Worm (Caenorhabditis elegans) whole organism, midembryonic: ENCODE measurements around the gene B0252.11.

Source experiments
- T22C8.4 ChIP-seq: fragments of 200-800 bp; sonication (Bioruptor generic); IDR thresholded peaks from 2 replicates; pipeline ENCODE4 v1.3.6; 2022; ENCODE audit warnings: missing genetic modification characterization, missing compliant biosample characterization
- cog-1 ChIP-seq: sonication (generic microtip); optimal IDR thresholded peaks from 2 replicates; lab custom pipeline; 2016; ENCODE audit warnings: missing genetic modification characterization, missing compliant biosample characterization
- flt-1 ChIP-seq: fragments of 200-800 bp; sonication (Bioruptor generic); IDR thresholded peaks from 2 replicates; pipeline ENCODE4 v1.3.6; 2022; ENCODE audit warnings: missing genetic modification characterization, missing compliant biosample characterization
- klf-2 ChIP-seq: fragments of 200-800 bp; sonication (Bioruptor generic); conservative IDR thresholded peaks from 2 replicates; pipeline ENCODE4 v1.3.6; 2022; ENCODE audit warnings: missing genetic modification reagents, missing genetic modification characterization, missing compliant biosample characterization
- med-1 ChIP-seq: sonication (generic microtip); optimal IDR thresholded peaks from 2 replicates; lab custom pipeline; 2017; ENCODE audit warnings: missing genetic modification characterization, mild to moderate bottlenecking, missing compliant biosample characterization, antibody characterized with exemption, missing genetic modification reagents; ENCODE audit not compliant: insufficient read depth
- ref-1 ChIP-seq: fragments of 200-800 bp; sonication (Bioruptor generic); conservative IDR thresholded peaks from 2 replicates; pipeline ENCODE4 v1.3.6; 2022; ENCODE audit warnings: missing genetic modification reagents, missing genetic modification characterization, missing compliant biosample characterization
- tab-1 ChIP-seq: fragments of 200-800 bp; sonication (Bioruptor generic); IDR thresholded peaks from 2 replicates; pipeline ENCODE4 v1.3.6; 2022; ENCODE audit warnings: missing genetic modification characterization, missing compliant biosample characterization
- ztf-23 ChIP-seq: fragments of 200-800 bp; sonication (Bioruptor generic); IDR thresholded peaks from 2 replicates; pipeline ENCODE4 v1.3.6; 2022; ENCODE audit warnings: missing genetic modification reagents, missing genetic modification characterization, missing compliant biosample characterization
- ztf-29 ChIP-seq: fragments of 200-800 bp; sonication (Bioruptor generic); IDR thresholded peaks from 2 replicates; pipeline ENCODE4 v1.3.6; 2022; ENCODE audit warnings: missing genetic modification reagents, missing genetic modification characterization, missing compliant biosample characterization

Gene B0252.11

ce11 chrII:6917710-6918109 is at the start of gene B0252.11:
Gene B0252.11 (minus strand): TSS chrII:6917810.
- TF ChIP-seq klf-2 (no peak), cog-1 (tag; lab: Kevin White, UChicago) (no peak), tab-1 (GFP tag; lab: Robert Waterston, UW) (no peak), ztf-29 (GFP tag; lab: Robert Waterston, UW) (no peak)

- no peak for TF ChIP-seq flt-1 (GFP tag; lab: Robert Waterston, UW)
- no peak for TF ChIP-seq ztf-29 (GFP tag; lab: Robert Waterston, UW)
- no peak for TF ChIP-seq cog-1 (tag; lab: Kevin White, UChicago)
- TF ChIP-seq T22C8.4 (GFP tag; lab: Robert Waterston, UW) = no peak
- TF ChIP-seq tab-1 (GFP tag; lab: Robert Waterston, UW) = no peak
- no peak for TF ChIP-seq klf-2
- no peak for TF ChIP-seq med-1 (GFP tag; lab: Kevin White, UChicago)
- no peak for TF ChIP-seq ref-1
- no peak for TF ChIP-seq ztf-23
Observed at ce11 chrII:6965573-6965972, 48.0 kb upstream of the B0252.11 start, which contains the start of gene tra-2. Gene tra-2 (minus strand): TSS chrII:6965673.

- TF ChIP-seq ztf-23 = no peak
- no peak for TF ChIP-seq ref-1
- TF ChIP-seq med-1 (GFP tag; lab: Kevin White, UChicago) = no peak
- TF ChIP-seq flt-1 (GFP tag; lab: Robert Waterston, UW) = no peak
- TF ChIP-seq ztf-29 (GFP tag; lab: Robert Waterston, UW) = no peak
- TF ChIP-seq tab-1 (GFP tag; lab: Robert Waterston, UW) = no peak
- no peak for TF ChIP-seq cog-1 (tag; lab: Kevin White, UChicago)
Observed at ce11 chrII:6958136-6958535, 40.5 kb upstream of the B0252.11 start.

- TF ChIP-seq T22C8.4 (GFP tag; lab: Robert Waterston, UW) (no peak), med-1 (GFP tag; lab: Kevin White, UChicago) (no peak), ztf-29 (GFP tag; lab: Robert Waterston, UW) (no peak), flt-1 (GFP tag; lab: Robert Waterston, UW) (no peak), cog-1 (tag; lab: Kevin White, UChicago) (no peak)
Observed at ce11 chrII:6955084-6955697, 37.6 kb upstream of the B0252.11 start.

- TF ChIP-seq flt-1 (GFP tag; lab: Robert Waterston, UW) (peak; percentile 70; the same call in 1 of the 2 replicates), tab-1 (GFP tag; lab: Robert Waterston, UW) (no peak), med-1 (GFP tag; lab: Kevin White, UChicago) (no peak), T22C8.4 (GFP tag; lab: Robert Waterston, UW) (peak; percentile 100), ref-1 (no peak), cog-1 (tag; lab: Kevin White, UChicago) (peak; percentile 91)
Observed at ce11 chrII:6951250-6951806, 33.7 kb upstream of the B0252.11 start, which contains the start of the genes malt-1 and ceh-38. Gene malt-1 (minus strand): TSS chrII:6951300. Gene ceh-38 (plus strand): TSS chrII:6951526.

- TF ChIP-seq T22C8.4 (GFP tag; lab: Robert Waterston, UW) = peak; percentile 46; the same call in 1 of the 2 replicates
- TF ChIP-seq tab-1 (GFP tag; lab: Robert Waterston, UW) = 0 out of 2 replicates have a peak, but pooled peaks have one; percentile 12
- no peak for TF ChIP-seq flt-1 (GFP tag; lab: Robert Waterston, UW)
- peak; percentile 64 for TF ChIP-seq cog-1 (tag; lab: Kevin White, UChicago)
- TF ChIP-seq ztf-23 = 0 out of 2 replicates have a peak, but pooled peaks have one; percentile 21
- TF ChIP-seq ztf-29 (GFP tag; lab: Robert Waterston, UW) = 0 out of 2 replicates have a peak, but pooled peaks have one; percentile 54
- no peak for TF ChIP-seq klf-2
Observed at ce11 chrII:6943299-6944051, 25.9 kb upstream of the B0252.11 start.

ce11 chrII:6941520-6941919 is 23.9 kb upstream of the B0252.11 start:
- TF ChIP-seq tab-1 (GFP tag; lab: Robert Waterston, UW) (no peak), ztf-29 (GFP tag; lab: Robert Waterston, UW) (no peak), med-1 (GFP tag; lab: Kevin White, UChicago) (no peak), ztf-23 (no peak), ref-1 (no peak)

ce11 chrII:6940726-6941230 is 23.2 kb upstream of the B0252.11 start:
- TF ChIP-seq ztf-29 (GFP tag; lab: Robert Waterston, UW) = no peak
- TF ChIP-seq ref-1 = no peak
- TF ChIP-seq T22C8.4 (GFP tag; lab: Robert Waterston, UW) = no peak
- no peak for TF ChIP-seq med-1 (GFP tag; lab: Kevin White, UChicago)
- no peak for TF ChIP-seq tab-1 (GFP tag; lab: Robert Waterston, UW)
- no peak for TF ChIP-seq ztf-23

- TF ChIP-seq ref-1 = no peak
- TF ChIP-seq cog-1 (tag; lab: Kevin White, UChicago) = no peak
- TF ChIP-seq med-1 (GFP tag; lab: Kevin White, UChicago) = no peak
- TF ChIP-seq T22C8.4 (GFP tag; lab: Robert Waterston, UW) = no peak
- TF ChIP-seq ztf-29 (GFP tag; lab: Robert Waterston, UW) = no peak
- TF ChIP-seq klf-2 = no peak
- TF ChIP-seq flt-1 (GFP tag; lab: Robert Waterston, UW) = 0 out of 2 replicates have a peak, but pooled peaks have one; percentile 7
- peak; percentile 38; the same call in 1 of the 2 replicates for TF ChIP-seq tab-1 (GFP tag; lab: Robert Waterston, UW)
- no peak for TF ChIP-seq ztf-23
Observed at ce11 chrII:6939873-6940272, 22.3 kb upstream of the B0252.11 start.
